Fruit fly (Drosophila melanogaster) whole organism, embryonic: ENCODE data around the gene a10.

Source experiments
- Adf1 ChIP-seq: fragments of 200-800 bp; sonication (Bioruptor generic); IDR thresholded peaks from 2 replicates; pipeline ENCODE4 v1.3.6; 2022; ENCODE audit warnings: missing biosample characterization, missing genetic modification characterization
- Aef1 ChIP-seq: fragments of 200-800 bp; sonication (Bioruptor generic); IDR thresholded peaks from 3 replicates; pipeline ENCODE4 v1.3.6; 2022; ENCODE audit warnings: missing biosample characterization, missing genetic modification characterization
- Asciz ChIP-seq: fragments of 200-800 bp; sonication (Bioruptor generic); optimal IDR thresholded peaks from 2 replicates; lab custom pipeline; 2017; ENCODE audit warnings: missing biosample characterization, mild to moderate bottlenecking, missing genetic modification characterization, missing genetic modification reagents
- Atf6 ChIP-seq: fragments of 200-800 bp; sonication (Bioruptor generic); IDR thresholded peaks from 2 replicates; pipeline ENCODE4 v1.3.6; 2022; ENCODE audit warnings: missing biosample characterization, missing genetic modification characterization
- CG11247 ChIP-seq: fragments of 200-800 bp; sonication (Bioruptor generic); IDR thresholded peaks from 2 replicates; pipeline ENCODE4 v1.3.6; 2022; ENCODE audit warnings: missing biosample characterization, missing genetic modification characterization
- CG1233 ChIP-seq: fragments of 200-800 bp; sonication (Bioruptor generic); optimal IDR thresholded peaks from 4 replicates; lab custom pipeline; 2018; ENCODE audit warnings: missing biosample characterization, mild to moderate bottlenecking, missing genetic modification characterization
- CG12769 ChIP-seq: fragments of 200-800 bp; sonication (Bioruptor generic); optimal IDR thresholded peaks from 2 replicates; lab custom pipeline; 2019; ENCODE audit warnings: missing biosample characterization, mild to moderate bottlenecking, missing genetic modification characterization, moderate library complexity
- CG13296 ChIP-seq: fragments of 200-800 bp; sonication (Bioruptor generic); optimal IDR thresholded peaks from 3 replicates; lab custom pipeline; 2018; ENCODE audit warnings: missing biosample characterization, mild to moderate bottlenecking, missing genetic modification characterization
- CG14050 ChIP-seq: fragments of 200-800 bp; sonication (Bioruptor generic); IDR thresholded peaks from 3 replicates; pipeline ENCODE4 v1.3.6; 2022; ENCODE audit warnings: missing biosample characterization, missing genetic modification characterization
- CG1647 ChIP-seq: fragments of 200-800 bp; sonication (Bioruptor generic); optimal IDR thresholded peaks from 3 replicates; lab custom pipeline; 2016; ENCODE audit warnings: missing biosample characterization, missing genetic modification characterization
- CG16779 ChIP-seq: fragments of 200-800 bp; sonication (Bioruptor generic); IDR thresholded peaks from 2 replicates; pipeline ENCODE4 v1.3.6; 2022; ENCODE audit warnings: missing biosample characterization, missing genetic modification characterization
- CG2129 ChIP-seq: fragments of 200-800 bp; sonication (Bioruptor generic); IDR thresholded peaks from 2 replicates; pipeline ENCODE4 v1.3.6; 2022; ENCODE audit warnings: missing biosample characterization, missing genetic modification characterization; ENCODE audit not compliant: partially characterized antibody
- CG30020 ChIP-seq: fragments of 200-800 bp; optimal IDR thresholded peaks from 2 replicates; lab custom pipeline; 2019; ENCODE audit warnings: missing biosample characterization, mild to moderate bottlenecking, missing genetic modification characterization, moderate library complexity
- CG3407 ChIP-seq: fragments of 200-800 bp; sonication (Bioruptor generic); optimal IDR thresholded peaks from 2 replicates; lab custom pipeline; 2018; ENCODE audit warnings: missing biosample characterization, mild to moderate bottlenecking, missing genetic modification characterization
- CG34376 ChIP-seq: fragments of 200-800 bp; sonication (Bioruptor generic); optimal IDR thresholded peaks from 2 replicates; lab custom pipeline; 2018; ENCODE audit warnings: missing biosample characterization, mild to moderate bottlenecking, missing genetic modification characterization
- CG3726 ChIP-seq: fragments of 200-800 bp; sonication (Bioruptor generic); IDR thresholded peaks from 3 replicates; pipeline ENCODE4, ENCODE4 v1.3.6; 2022; ENCODE audit warnings: missing biosample characterization, missing genetic modification characterization
- CG4617 ChIP-seq: fragments of 200-800 bp; sonication (Bioruptor generic); optimal IDR thresholded peaks from 3 replicates; lab custom pipeline; 2016; ENCODE audit warnings: missing biosample characterization, missing genetic modification characterization, borderline replicate concordance
- CG5245 ChIP-seq: fragments of 200-800 bp; sonication (Bioruptor generic); optimal IDR thresholded peaks from 3 replicates; lab custom pipeline; 2016; ENCODE audit warnings: missing biosample characterization, missing genetic modification characterization
- CG7786 ChIP-seq: fragments of 200-800 bp; sonication (Bioruptor generic); optimal IDR thresholded peaks from 2 replicates; lab custom pipeline; 2016; ENCODE audit warnings: missing biosample characterization, missing genetic modification characterization
- CG9876 ChIP-seq: fragments of 200-800 bp; sonication (Bioruptor generic); optimal IDR thresholded peaks from 2 replicates; lab custom pipeline; 2016; ENCODE audit warnings: missing biosample characterization, missing genetic modification characterization
- Chrac-16 ChIP-seq: fragments of 200-800 bp; sonication (Bioruptor generic); optimal IDR thresholded peaks from 3 replicates; lab custom pipeline; 2016; ENCODE audit warnings: missing biosample characterization, missing genetic modification characterization
- CkIIα-i1 ChIP-seq: fragments of 200-800 bp; sonication (Bioruptor generic); IDR thresholded peaks from 2 replicates; pipeline ENCODE4 v1.3.6; 2022; ENCODE audit warnings: missing biosample characterization, missing genetic modification characterization
- Dbx ChIP-seq: fragments of 200-800 bp; sonication (Bioruptor generic); IDR thresholded peaks from 3 replicates; pipeline ENCODE4 v1.3.6; 2022; ENCODE audit warnings: missing biosample characterization, missing genetic modification characterization
- Doc2 ChIP-seq: fragments of 200-800 bp; sonication (Bioruptor generic); IDR thresholded peaks from 2 replicates; pipeline ENCODE4 v1.3.6; 2022; ENCODE audit warnings: missing biosample characterization, missing genetic modification characterization
- Ets97D ChIP-seq: fragments of 200-800 bp; sonication (Bioruptor generic); optimal IDR thresholded peaks from 3 replicates; lab custom pipeline; 2016; ENCODE audit warnings: missing biosample characterization, missing genetic modification characterization
- HLH3B ChIP-seq: fragments of 200-800 bp; sonication (Bioruptor generic); IDR thresholded peaks from 2 replicates; pipeline ENCODE4 v1.3.6; 2022; ENCODE audit warnings: missing biosample characterization, missing genetic modification characterization
- Hey ChIP-seq: fragments of 200-800 bp; sonication (Bioruptor generic); optimal IDR thresholded peaks from 3 replicates; lab custom pipeline; 2018; ENCODE audit warnings: missing biosample characterization, mild to moderate bottlenecking, missing genetic modification characterization
- Lhr ChIP-seq: fragments of 200-800 bp; sonication (Bioruptor generic); optimal IDR thresholded peaks from 3 replicates; lab custom pipeline; 2017; ENCODE audit warnings: mild to moderate bottlenecking, missing biosample characterization, missing genetic modification reagents, missing genetic modification characterization
- NFAT ChIP-seq: fragments of 200-800 bp; sonication (Bioruptor generic); IDR thresholded peaks from 2 replicates; pipeline ENCODE4 v1.3.6; 2022; ENCODE audit warnings: missing biosample characterization, missing genetic modification characterization
- Neu2 ChIP-seq: fragments of 200-800 bp; sonication (Bioruptor generic); optimal IDR thresholded peaks from 3 replicates; lab custom pipeline; 2016; ENCODE audit warnings: missing biosample characterization, missing genetic modification characterization, borderline replicate concordance
- NfI ChIP-seq: fragments of 200-800 bp; sonication (Bioruptor generic); optimal IDR thresholded peaks from 3 replicates; lab custom pipeline; 2018; ENCODE audit warnings: missing biosample characterization, mild to moderate bottlenecking, missing genetic modification characterization, moderate library complexity
- Sry-δ ChIP-seq: fragments of 200-800 bp; sonication (Bioruptor generic); optimal IDR thresholded peaks from 2 replicates; lab custom pipeline; 2016; ENCODE audit warnings: missing biosample characterization, missing genetic modification characterization
- ac ChIP-seq: fragments of 200-800 bp; sonication (Bioruptor generic); optimal IDR thresholded peaks from 3 replicates; lab custom pipeline; 2017; ENCODE audit warnings: missing biosample characterization, mild to moderate bottlenecking, missing genetic modification characterization
- bcd ChIP-seq: fragments of 200-800 bp; sonication (Bioruptor generic); optimal IDR thresholded peaks from 2 replicates; lab custom pipeline; 2017; ENCODE audit warnings: missing biosample characterization, mild to moderate bottlenecking, missing genetic modification characterization
- btn ChIP-seq: fragments of 200-800 bp; sonication (Bioruptor generic); optimal IDR thresholded peaks from 2 replicates; lab custom pipeline; 2016; ENCODE audit warnings: missing biosample characterization, missing genetic modification characterization
- cas ChIP-seq: fragments of 200-800 bp; sonication (Bioruptor generic); IDR thresholded peaks from 2 replicates; pipeline ENCODE4 v1.3.6; 2022; ENCODE audit warnings: missing biosample characterization, missing genetic modification characterization
- caup ChIP-seq: fragments of 200-800 bp; sonication (Bioruptor generic); optimal IDR thresholded peaks from 3 replicates; lab custom pipeline; 2017; ENCODE audit warnings: missing biosample characterization, mild to moderate bottlenecking, missing genetic modification characterization, moderate library complexity; ENCODE audit not compliant: severe bottlenecking
- chm ChIP-seq: fragments of 200-800 bp; sonication (Bioruptor generic); IDR thresholded peaks from 2 replicates; pipeline ENCODE4 v1.3.6; 2022; ENCODE audit warnings: missing biosample characterization, missing genetic modification characterization
- fru ChIP-seq: fragments of >200 bp; optimal IDR thresholded peaks from 2 replicates; lab custom pipeline; 2017
- grau ChIP-seq: fragments of 200-800 bp; optimal IDR thresholded peaks from 3 replicates; lab custom pipeline; 2019; ENCODE audit warnings: missing biosample characterization, mild to moderate bottlenecking, missing genetic modification characterization, moderate library complexity
- grn ChIP-seq: fragments of 200-800 bp; sonication (Bioruptor generic); optimal IDR thresholded peaks from 3 replicates; lab custom pipeline; 2017; ENCODE audit warnings: missing biosample characterization, missing genetic modification characterization
- insv ChIP-seq, 2 experiments: fragments of 200-800 bp; sonication (Bioruptor generic); optimal IDR thresholded peaks; 3 replicates each; lab custom pipeline; 2016 to 2018; ENCODE audit warnings: missing biosample characterization in 2 of 2, missing genetic modification characterization in 2 of 2
- jing ChIP-seq: fragments of 200-800 bp; sonication (Bioruptor generic); optimal IDR thresholded peaks from 2 replicates; lab custom pipeline; 2018; ENCODE audit warnings: missing biosample characterization, mild to moderate bottlenecking, missing genetic modification characterization
- org-1 ChIP-seq: fragments of 200-800 bp; sonication (Bioruptor generic); optimal IDR thresholded peaks from 2 replicates; lab custom pipeline; 2017; ENCODE audit warnings: missing biosample characterization, missing genetic modification characterization
- otp ChIP-seq: fragments of 200-800 bp; sonication (Bioruptor generic); IDR thresholded peaks from 3 replicates; pipeline ENCODE4, ENCODE4 v1.3.6; 2022; ENCODE audit warnings: missing biosample characterization, missing genetic modification characterization
- pan ChIP-seq, 4 experiments: fragments of >200 bp in 3 of 4; fragments of 200-800 bp in 1 of 4; sonication (Bioruptor generic) in 1 of 4; optimal IDR thresholded peaks in 3 of 4; IDR thresholded peaks in 1 of 4; 2 replicates each; pipeline versions ENCODE4 v1.3.6 to Lab custom; 2017 to 2022; ENCODE audit warnings: missing biosample characterization in 2 of 4, missing genetic modification characterization in 2 of 4, mixed read lengths in 1 of 4
- sc ChIP-seq, 3 experiments: fragments of >200 bp in 2 of 3; fragments of 200-800 bp in 1 of 3; sonication (Bioruptor generic) in 1 of 3; optimal IDR thresholded peaks; 2 replicates in 2 of 3; 3 replicates in 1 of 3; lab custom pipeline; 2017; ENCODE audit warnings: mild to moderate bottlenecking in 1 of 3, missing biosample characterization in 1 of 3, missing genetic modification characterization in 1 of 3, missing genetic modification reagents in 1 of 3
- schlank ChIP-seq: fragments of 200-800 bp; sonication (Bioruptor generic); optimal IDR thresholded peaks from 2 replicates; lab custom pipeline; 2018; ENCODE audit warnings: missing biosample characterization, mild to moderate bottlenecking, missing genetic modification characterization
- wdn ChIP-seq: fragments of 200-800 bp; sonication (Bioruptor generic); IDR thresholded peaks from 2 replicates; pipeline ENCODE4 v1.3.6; 2022; ENCODE audit warnings: missing biosample characterization, missing genetic modification characterization

The a10 gene

DNA sequence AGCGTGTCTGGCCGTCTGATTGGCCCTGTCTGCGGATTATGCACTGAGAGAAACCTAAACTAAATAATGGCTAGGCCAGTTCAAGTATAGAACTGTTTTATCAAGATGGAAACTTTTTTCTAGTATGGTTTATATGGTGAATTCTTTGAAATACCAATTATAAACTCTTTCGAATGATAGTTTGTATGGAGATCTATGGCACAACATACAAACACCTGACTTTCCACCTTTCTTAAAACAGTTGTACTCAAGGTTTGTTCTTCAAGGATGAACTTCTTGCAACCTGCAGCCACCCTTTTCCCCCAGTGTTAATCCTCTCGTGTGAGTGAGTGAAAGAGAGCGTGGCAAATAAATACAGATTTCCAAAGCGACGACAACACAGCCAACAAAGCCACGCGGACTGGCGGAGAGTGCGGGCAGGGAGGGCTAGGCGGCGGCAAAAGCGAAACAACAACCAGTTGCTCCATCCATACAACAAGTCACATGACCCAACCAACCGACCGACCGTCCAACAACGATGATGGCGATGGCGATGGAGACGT, 19.3 kb downstream of the a10 start (continued):
- TF ChIP-seq Asciz (GFP tag; lab: Kevin White, UChicago), result peak; percentile 80
- peak; percentile 48 for TF ChIP-seq CG1233 (GFP tag; lab: Kevin White, UChicago)
- peak; percentile 55 for TF ChIP-seq CG30020 (tag; lab: Kevin White, UChicago)
- TF ChIP-seq CG16779 (GFP tag; lab: Robert Waterston, UW), result no peak; the same call in 1 of the 2 replicates
- TF ChIP-seq CG3407 (GFP tag; lab: Kevin White, UChicago), result peak; percentile 60
- TF ChIP-seq cas (GFP tag; lab: Robert Waterston, UW), result peak; percentile 56; the same call in 1 of the 2 replicates
- TF ChIP-seq CG3726, result peak; percentile 76; the same call in 2 of the 3 replicates
- TF ChIP-seq CG34376 (GFP tag; lab: Kevin White, UChicago), result peak; percentile 61
- peak; percentile 86 for TF ChIP-seq CG1647
- TF ChIP-seq bcd (GFP tag; lab: Kevin White, UChicago), result peak; percentile 89
- TF ChIP-seq CG11247 (GFP tag; lab: Robert Waterston, UW), result peak; percentile 33; the same call in 1 of the 2 replicates
- TF ChIP-seq otp (GFP tag; lab: Robert Waterston, UW), result no peak; the same call in 1 of the 3 replicates
- no peak for TF ChIP-seq chm (GFP tag; lab: Robert Waterston, UW)
- TF ChIP-seq insv (GFP tag; optimal IDR thresholded peaks at IDR 0.05; lab: Kevin White, UChicago), result peak in 1 of 2 experiments; percentile 21
- peak; percentile 90 for TF ChIP-seq CG7786
- TF ChIP-seq Chrac-16, result peak; percentile 78
- peak; percentile 83 for TF ChIP-seq NfI (GFP tag; lab: Kevin White, UChicago)
- peak; percentile 17 for TF ChIP-seq Neu2
- TF ChIP-seq ac (GFP tag; lab: Kevin White, UChicago), result no peak
- TF ChIP-seq fru (lab: Kevin White, UChicago), result no peak
- TF ChIP-seq Dbx (GFP tag; lab: Robert Waterston, UW), result peak; percentile 83
- peak; percentile 66 for TF ChIP-seq CG12769 (tag; lab: Kevin White, UChicago)
- TF ChIP-seq schlank (tag; lab: Kevin White, UChicago), result peak; percentile 71
- TF ChIP-seq sc (optimal IDR thresholded peaks at IDR 0.05; lab: Kevin White, UChicago), result no peak
- peak; percentile 57 for TF ChIP-seq sc (GFP tag; optimal IDR thresholded peaks at IDR 0.05; lab: Kevin White, UChicago)
- no peak for TF ChIP-seq CG2129 (GFP tag; lab: Robert Waterston, UW)
- peak; percentile 88 for TF ChIP-seq HLH3B (GFP tag; lab: Robert Waterston, UW)
- peak; percentile 83 for TF ChIP-seq CG9876
- peak; percentile 63 for TF ChIP-seq wdn (GFP tag; lab: Robert Waterston, UW)
- peak; percentile 71 for TF ChIP-seq CG5245 (GFP tag; lab: Kevin White, UChicago)
- peak; percentile 89 for TF ChIP-seq org-1 (GFP tag; lab: Kevin White, UChicago)
- no peak for TF ChIP-seq pan (optimal IDR thresholded peaks at IDR 0.05; lab: Kevin White, UChicago)
- TF ChIP-seq pan (GFP tag; optimal IDR thresholded peaks at IDR 0.05 in 1 of 2, IDR thresholded peaks at IDR 0.05 in 1 of 2), result peak in 1 of 2 experiments; percentile 89
- peak; percentile 50; the same call in 1 of the 2 replicates for TF ChIP-seq Doc2 (GFP tag; lab: Robert Waterston, UW)
- peak; percentile 91 for TF ChIP-seq grau (tag; lab: Kevin White, UChicago)
- TF ChIP-seq grn (GFP tag; lab: Kevin White, UChicago), result peak; percentile 49
- peak; percentile 86 for TF ChIP-seq Aef1 (GFP tag; lab: Robert Waterston, UW)
- peak; percentile 76 for TF ChIP-seq CG14050 (GFP tag; lab: Robert Waterston, UW)
- peak; percentile 55 for TF ChIP-seq Ets97D (GFP tag; lab: Kevin White, UChicago)
- TF ChIP-seq Hey, result no peak
- peak; percentile 79 for TF ChIP-seq btn (GFP tag; lab: Kevin White, UChicago)
- peak; percentile 81 for TF ChIP-seq caup
- TF ChIP-seq NFAT (GFP tag; lab: Robert Waterston, UW), result peak; percentile 67
- TF ChIP-seq Atf6 (GFP tag; lab: Robert Waterston, UW), result peak; percentile 86
- TF ChIP-seq CG4617 (GFP tag; lab: Kevin White, UChicago), result peak; percentile 48
- peak; percentile 56 for TF ChIP-seq Adf1 (GFP tag; lab: Robert Waterston, UW)
- peak; percentile 60; the same call in 1 of the 2 replicates for TF ChIP-seq CkIIα-i1
- peak; percentile 79 for TF ChIP-seq jing (GFP tag; lab: Kevin White, UChicago)
- peak; percentile 52 for TF ChIP-seq Sry-δ
- TF ChIP-seq Lhr (GFP tag; lab: Kevin White, UChicago), result peak; percentile 60
- peak; percentile 34 for TF ChIP-seq CG13296 (GFP tag; lab: Kevin White, UChicago)
